Fruit fly (Drosophila melanogaster) whole organism, prepupa: ENCODE measurements around the gene CG31776.

Experiments used
- CG10631 ChIP-seq: fragments of 200-800 bp; sonication (Bioruptor generic); optimal IDR thresholded peaks from 2 replicates; lab custom pipeline; 2016; ENCODE audit warnings: missing biosample characterization, missing genetic modification characterization
- CG11294 ChIP-seq: fragments of 200-800 bp; sonication (Bioruptor generic); IDR thresholded peaks from 2 replicates; pipeline ENCODE4 v1.3.6; 2022; ENCODE audit warnings: missing biosample characterization, missing genetic modification characterization
- CG15336 ChIP-seq: fragments of 200-800 bp; sonication (Bioruptor generic); IDR thresholded peaks from 2 replicates; pipeline ENCODE4 v1.3.6; 2022; ENCODE audit warnings: missing biosample characterization, missing genetic modification characterization
- CG31627 ChIP-seq: fragments of 200-800 bp; sonication (Bioruptor generic); optimal IDR thresholded peaks from 3 replicates; lab custom pipeline; 2016; ENCODE audit warnings: missing biosample characterization, missing genetic modification characterization
- CG6854 ChIP-seq: fragments of 200-800 bp; sonication (Bioruptor generic); optimal IDR thresholded peaks from 2 replicates; lab custom pipeline; 2017; ENCODE audit warnings: missing biosample characterization, mild to moderate bottlenecking, missing genetic modification characterization
- CG8319 ChIP-seq: fragments of 200-800 bp; sonication (Bioruptor generic); optimal IDR thresholded peaks from 3 replicates; lab custom pipeline; 2016; ENCODE audit warnings: missing biosample characterization, missing genetic modification characterization
- Met ChIP-seq: fragments of 200-800 bp; sonication (Bioruptor generic); optimal IDR thresholded peaks from 3 replicates; lab custom pipeline; 2016; ENCODE audit warnings: missing biosample characterization, missing genetic modification characterization
- OdsH ChIP-seq: fragments of 200-800 bp; sonication (Bioruptor generic); optimal IDR thresholded peaks from 3 replicates; lab custom pipeline; 2016; ENCODE audit warnings: missing biosample characterization, missing genetic modification characterization
- Sox102F ChIP-seq: fragments of 200-800 bp; sonication (Bioruptor generic); optimal IDR thresholded peaks from 2 replicates; lab custom pipeline; 2016; ENCODE audit warnings: missing biosample characterization, mild to moderate bottlenecking, missing genetic modification characterization
- dac ChIP-seq: fragments of 200-800 bp; sonication (Bioruptor generic); optimal IDR thresholded peaks from 2 replicates; lab custom pipeline; 2017; ENCODE audit warnings: missing biosample characterization, mild to moderate bottlenecking, missing genetic modification characterization
- eg ChIP-seq: fragments of 200-800 bp; sonication (Bioruptor generic); IDR thresholded peaks from 3 replicates; pipeline ENCODE4 v1.3.6; 2022; ENCODE audit warnings: missing biosample characterization, missing genetic modification characterization
- fd59A ChIP-seq: fragments of 200-800 bp; sonication (Bioruptor generic); optimal IDR thresholded peaks from 2 replicates; lab custom pipeline; 2017; ENCODE audit warnings: missing biosample characterization, mild to moderate bottlenecking, missing genetic modification characterization, missing genetic modification reagents
- spab ChIP-seq: fragments of 200-800 bp; sonication (Bioruptor generic); optimal IDR thresholded peaks from 2 replicates; lab custom pipeline; 2017; ENCODE audit warnings: missing biosample characterization, mild to moderate bottlenecking, missing genetic modification characterization, missing genetic modification reagents

DNA sequence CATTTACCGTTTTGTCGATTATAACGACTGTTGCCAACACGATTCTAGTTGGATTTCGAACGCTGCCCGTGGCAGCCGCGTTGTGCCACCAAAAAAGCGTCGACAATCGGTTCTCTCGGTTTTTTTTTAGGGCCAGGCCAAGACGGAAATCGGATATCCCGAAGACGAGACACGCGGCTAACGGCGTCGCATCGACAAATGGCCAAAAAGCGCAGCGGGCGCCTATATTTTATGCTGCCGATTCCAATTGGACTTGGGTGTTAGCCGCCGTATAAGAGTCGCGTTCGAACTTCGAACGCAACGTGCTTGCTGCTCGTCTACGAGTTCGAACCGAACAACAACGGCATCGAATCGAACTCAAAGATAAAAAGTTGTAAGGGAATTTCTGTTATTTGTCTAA, 47.2 kb upstream of the CG31776 start:
- TF ChIP-seq CG10631 (GFP tag; lab: Kevin White, UChicago) (no peak), CG8319 (GFP tag; lab: Kevin White, UChicago) (no peak), eg (GFP tag; lab: Robert Waterston, UW) (peak; percentile 13; the same call in 1 of the 3 replicates), Met (GFP tag; lab: Kevin White, UChicago) (no peak), fd59A (GFP tag; lab: Kevin White, UChicago) (no peak), Sox102F (no peak), spab (GFP tag; lab: Kevin White, UChicago) (no peak), CG15336 (0 out of 2 replicates have a peak, but pooled peaks have one; percentile 9), CG6854 (GFP tag; lab: Kevin White, UChicago) (no peak), dac (no peak), OdsH (no peak), CG31627 (GFP tag; lab: Kevin White, UChicago) (no peak), CG11294 (no peak)
